Fruit fly (Drosophila melanogaster) Kc167 (cell line): Measurements from ENCODE around the gene CG43078.

ENCODE experiments used
- Myc ChIP-seq: fragments of >200 bp; optimal IDR thresholded peaks from 2 replicates; lab custom pipeline; 2017; ENCODE audit warnings: missing external identifiers
- Sin3A ChIP-seq: fragments of >200 bp; optimal IDR thresholded peaks from 2 replicates; lab custom pipeline; 2018; ENCODE audit warnings: missing external identifiers
- h ChIP-seq: fragments of >200 bp; optimal IDR thresholded peaks from 3 replicates; lab custom pipeline; 2018; ENCODE audit warnings: missing external identifiers
- insv ChIP-seq: fragments of >200 bp; optimal IDR thresholded peaks from 3 replicates; lab custom pipeline; 2018; ENCODE audit warnings: missing external identifiers
- psq ChIP-seq: fragments of >200 bp; optimal IDR thresholded peaks from 2 replicates; lab custom pipeline; 2017; ENCODE audit warnings: missing external identifiers
- ttk ChIP-seq: sonication (Bioruptor generic); optimal IDR thresholded peaks from 2 replicates; lab custom pipeline; 2017; ENCODE audit warnings: missing external identifiers

Gene CG43078

DNA sequence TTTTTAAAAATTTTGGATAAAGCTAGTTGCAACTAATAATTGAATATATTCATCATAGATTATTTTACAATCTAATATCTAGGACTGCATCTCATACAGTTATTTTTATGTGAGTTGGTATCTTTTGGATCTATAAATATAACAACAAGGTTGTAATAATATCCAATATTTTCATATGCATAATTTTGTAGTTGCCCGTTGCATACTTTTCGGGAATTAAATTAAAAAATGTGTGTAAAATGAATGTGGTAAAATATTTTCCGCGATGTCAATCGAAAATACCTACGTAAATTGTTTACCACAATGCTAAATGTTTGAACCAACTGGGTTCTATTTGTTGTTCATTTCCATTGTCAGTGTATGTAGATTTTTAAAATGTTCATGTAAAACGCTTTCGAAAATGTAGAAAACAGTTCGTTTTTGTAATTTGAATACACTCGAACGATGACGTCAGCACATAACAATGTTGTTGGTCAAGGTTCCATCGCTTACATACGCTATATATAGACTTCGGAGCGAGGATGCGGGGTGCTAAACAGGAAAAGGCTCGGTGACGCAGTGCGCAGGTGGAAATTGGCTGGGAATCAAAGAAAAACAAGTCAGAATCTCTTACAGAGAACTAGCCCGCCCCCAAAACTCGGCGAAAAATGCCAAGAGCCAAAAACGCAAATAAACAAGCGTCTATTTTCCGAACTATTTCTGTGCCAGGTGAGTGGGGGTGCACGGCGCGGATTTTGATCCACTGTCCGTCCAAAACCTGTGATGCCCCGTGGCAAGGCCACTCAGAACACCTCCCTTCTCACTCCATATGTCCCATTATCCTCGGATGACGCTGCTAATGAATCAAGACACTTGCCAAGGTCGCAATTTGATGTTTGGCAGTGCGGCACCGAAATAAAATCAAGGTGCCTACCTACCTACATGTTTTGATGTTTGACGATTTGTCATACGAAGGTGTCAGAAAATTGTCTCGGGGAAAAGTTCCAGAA lies 51.5 kb downstream of the CG43078 start:
- TF ChIP-seq insv (lab: Kevin White, UChicago): no peak
- no peak for TF ChIP-seq psq (lab: Kevin White, UChicago)
- no peak for TF ChIP-seq Myc (lab: Kevin White, UChicago)
- no peak for TF ChIP-seq h (lab: Kevin White, UChicago)
- no peak for TF ChIP-seq ttk
- no peak for TF ChIP-seq Sin3A (lab: Kevin White, UChicago)

DNA sequence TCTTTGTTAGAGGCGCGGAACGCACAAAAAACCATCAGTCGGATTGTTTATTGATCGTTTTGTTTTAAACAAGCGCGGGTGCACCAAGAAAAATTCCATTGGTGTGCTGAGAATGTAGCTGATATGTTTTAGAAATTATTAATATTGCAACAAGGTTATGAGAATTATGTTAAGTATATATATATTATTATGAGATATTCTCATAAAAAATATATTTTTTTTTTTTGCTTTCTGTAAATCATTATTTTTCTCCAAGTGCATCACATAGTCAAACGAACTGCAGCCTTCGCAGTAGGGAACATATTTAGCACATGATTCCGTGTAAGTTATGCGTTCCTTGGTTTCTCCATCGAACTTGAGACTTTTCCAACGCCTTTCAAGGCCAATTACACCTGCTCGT lies 52.4 kb downstream of the CG43078 start:
- no peak for TF ChIP-seq h (lab: Kevin White, UChicago)
- no peak for TF ChIP-seq ttk
- no peak for TF ChIP-seq Myc (lab: Kevin White, UChicago)
- TF ChIP-seq psq (lab: Kevin White, UChicago): no peak
- no peak for TF ChIP-seq insv (lab: Kevin White, UChicago)
- TF ChIP-seq Sin3A (lab: Kevin White, UChicago): no peak

DNA sequence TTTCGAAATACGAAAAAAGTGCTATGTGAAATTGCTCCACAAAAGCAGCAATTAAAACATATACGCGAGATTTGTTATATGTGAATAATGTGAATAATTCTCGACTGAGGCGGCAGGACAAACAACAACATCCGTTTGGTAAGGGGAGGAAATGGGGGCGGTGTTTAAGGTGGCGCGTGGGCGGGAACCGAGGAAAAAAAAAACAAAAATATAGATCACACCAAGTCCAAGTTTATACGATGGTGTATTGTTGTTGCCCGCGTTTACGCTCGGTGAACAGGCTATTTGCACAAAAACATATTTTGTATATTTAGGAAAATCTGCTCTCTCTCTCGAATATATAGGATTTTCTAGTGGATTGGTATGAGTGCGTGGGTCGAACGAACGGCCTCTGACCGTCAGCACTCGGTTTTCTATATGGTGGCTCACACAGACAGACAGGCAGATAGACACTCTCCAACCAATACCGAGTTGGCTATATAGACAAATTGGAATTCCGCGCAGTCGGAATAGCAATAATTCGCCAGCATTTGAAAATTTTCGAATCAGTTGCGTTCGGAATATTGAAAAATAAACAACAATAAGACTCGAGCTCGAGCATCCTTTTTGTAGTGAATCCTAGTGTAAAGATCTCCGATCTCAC lies 53.2 kb downstream of the CG43078 start:
- TF ChIP-seq h (lab: Kevin White, UChicago) (no peak), Myc (lab: Kevin White, UChicago) (no peak), insv (lab: Kevin White, UChicago) (no peak), psq (lab: Kevin White, UChicago) (no peak), ttk (no peak), Sin3A (lab: Kevin White, UChicago) (no peak)

DNA sequence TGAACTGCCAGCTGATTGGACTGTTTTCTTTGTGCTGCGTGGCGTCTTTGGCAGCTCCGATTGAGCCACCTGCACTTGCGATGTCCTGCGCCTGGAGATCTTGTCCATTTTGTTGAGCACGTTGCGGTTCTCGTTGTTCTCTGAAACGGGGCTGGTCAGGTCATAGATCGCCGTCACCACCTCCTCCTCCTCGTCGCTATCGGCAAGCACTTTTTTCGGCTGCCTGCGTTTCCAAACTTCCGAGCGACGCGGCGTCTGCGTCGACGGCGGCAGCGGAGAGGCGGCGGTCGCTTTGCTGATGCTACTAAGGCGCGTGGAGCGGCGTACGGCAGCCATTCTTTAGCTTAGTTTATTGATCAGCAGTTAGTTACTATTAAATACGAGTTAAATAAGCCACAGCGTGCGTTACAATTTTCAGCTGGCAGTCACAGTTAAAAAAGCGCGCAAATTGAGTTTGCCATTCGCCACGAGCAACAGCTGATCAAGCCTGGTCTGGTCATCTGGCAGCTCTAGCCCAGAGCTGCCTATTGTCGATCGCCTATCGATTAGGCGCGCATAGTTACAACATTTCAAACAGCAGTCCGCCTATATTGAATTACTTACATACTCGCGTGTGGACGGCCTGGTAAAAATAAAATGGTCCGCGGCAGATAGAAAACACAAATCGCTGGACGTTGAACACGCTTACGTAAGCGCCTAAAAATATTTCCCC lies 57.2 kb downstream of the CG43078 start, which contains the start of gene Cdc6:
Gene Cdc6 (minus strand): TSS at position 456 of the 712 bp plus-strand sequence.
- no peak for TF ChIP-seq Sin3A (lab: Kevin White, UChicago)
- TF ChIP-seq ttk: no peak
- no peak for TF ChIP-seq h (lab: Kevin White, UChicago)
- no peak for TF ChIP-seq insv (lab: Kevin White, UChicago)
- TF ChIP-seq psq (lab: Kevin White, UChicago): no peak
- TF ChIP-seq Myc (lab: Kevin White, UChicago): no peak

dm6 chr3L:8640139-8640538 lies 63.5 kb downstream of the CG43078 start, which contains the start of gene Cpr66D:
Gene Cpr66D, plus strand, starts transcription at chr3L:8640439.
- no peak for TF ChIP-seq psq (lab: Kevin White, UChicago)
- TF ChIP-seq ttk: no peak
- TF ChIP-seq insv (lab: Kevin White, UChicago): no peak
- TF ChIP-seq Myc (lab: Kevin White, UChicago): no peak

DNA sequence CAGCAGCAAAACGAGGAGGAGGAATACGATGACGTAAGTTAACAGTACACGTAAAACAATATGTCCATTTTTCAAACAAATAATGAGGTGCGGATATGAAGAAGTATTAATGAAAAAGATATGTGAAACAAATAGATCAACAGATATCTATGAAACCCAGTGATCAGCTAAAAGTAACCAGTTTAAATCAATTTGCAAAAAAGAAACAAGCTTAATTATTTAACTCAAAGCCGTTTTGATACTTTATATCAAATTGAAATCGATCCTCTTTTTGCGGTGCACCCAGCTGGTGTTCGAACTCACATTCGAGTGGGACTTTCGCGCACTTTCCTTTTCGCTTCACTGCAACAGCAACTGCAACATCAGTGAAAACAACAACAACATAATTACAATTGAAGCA lies 64.4 kb downstream of the CG43078 start:
- no peak for TF ChIP-seq insv (lab: Kevin White, UChicago)
- no peak for TF ChIP-seq h (lab: Kevin White, UChicago)
- no peak for TF ChIP-seq Sin3A (lab: Kevin White, UChicago)
- no peak for TF ChIP-seq psq (lab: Kevin White, UChicago)
- TF ChIP-seq ttk: no peak
- TF ChIP-seq Myc (lab: Kevin White, UChicago): no peak

dm6 chr3L:8643810-8644552 lies 67.4 kb downstream of the CG43078 start:
- TF ChIP-seq insv (lab: Kevin White, UChicago) (no peak), Myc (lab: Kevin White, UChicago) (no peak), Sin3A (lab: Kevin White, UChicago) (no peak)

DNA sequence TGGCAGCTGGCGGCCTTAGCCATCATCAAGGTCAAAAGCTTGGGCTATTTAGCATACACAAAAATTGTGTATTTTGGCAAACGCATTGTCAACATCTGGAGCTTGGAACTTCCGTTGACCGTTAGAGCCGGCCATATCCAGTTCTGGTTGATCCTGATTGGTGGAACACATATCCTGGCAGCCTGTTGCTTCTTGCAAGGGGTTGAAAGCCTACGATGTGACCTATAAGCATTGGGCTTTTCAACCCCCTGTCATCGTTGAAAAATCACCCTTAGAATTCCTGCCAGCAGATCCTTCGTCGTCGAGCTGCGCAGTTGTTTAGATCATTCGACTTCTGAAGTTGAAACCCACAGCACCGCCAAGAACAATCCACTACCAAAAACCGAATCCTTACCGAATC lies 70.2 kb downstream of the CG43078 start, which contains the start of the genes CG13305 and Pex7:
Gene CG13305 (minus strand): TSS at position 2 of the 400 bp plus-strand sequence.
Gene Pex7 (plus strand): TSS at position 325 of the 400 bp plus-strand sequence.
- no peak for TF ChIP-seq psq (lab: Kevin White, UChicago)
- no peak for TF ChIP-seq ttk
- TF ChIP-seq Sin3A (lab: Kevin White, UChicago): no peak
- no peak for TF ChIP-seq Myc (lab: Kevin White, UChicago)

- TF ChIP-seq ttk: no peak
- no peak for TF ChIP-seq Myc (lab: Kevin White, UChicago)
- no peak for TF ChIP-seq h (lab: Kevin White, UChicago)
- TF ChIP-seq psq (lab: Kevin White, UChicago): no peak
- TF ChIP-seq insv (lab: Kevin White, UChicago): no peak
- TF ChIP-seq Sin3A (lab: Kevin White, UChicago): no peak
Observed at dm6 chr3L:8648836-8649235, 72.2 kb downstream of the CG43078 start, which contains the start of gene Arr2. Gene Arr2, minus strand, starts transcription at chr3L:8648936.
